Fruit fly (Drosophila melanogaster): ENCODE data around the gene CG15478.
A peak's percentile ranks its signal among the peaks of the same experiment; 100 is the strongest.

Gene CG15478

DNA sequence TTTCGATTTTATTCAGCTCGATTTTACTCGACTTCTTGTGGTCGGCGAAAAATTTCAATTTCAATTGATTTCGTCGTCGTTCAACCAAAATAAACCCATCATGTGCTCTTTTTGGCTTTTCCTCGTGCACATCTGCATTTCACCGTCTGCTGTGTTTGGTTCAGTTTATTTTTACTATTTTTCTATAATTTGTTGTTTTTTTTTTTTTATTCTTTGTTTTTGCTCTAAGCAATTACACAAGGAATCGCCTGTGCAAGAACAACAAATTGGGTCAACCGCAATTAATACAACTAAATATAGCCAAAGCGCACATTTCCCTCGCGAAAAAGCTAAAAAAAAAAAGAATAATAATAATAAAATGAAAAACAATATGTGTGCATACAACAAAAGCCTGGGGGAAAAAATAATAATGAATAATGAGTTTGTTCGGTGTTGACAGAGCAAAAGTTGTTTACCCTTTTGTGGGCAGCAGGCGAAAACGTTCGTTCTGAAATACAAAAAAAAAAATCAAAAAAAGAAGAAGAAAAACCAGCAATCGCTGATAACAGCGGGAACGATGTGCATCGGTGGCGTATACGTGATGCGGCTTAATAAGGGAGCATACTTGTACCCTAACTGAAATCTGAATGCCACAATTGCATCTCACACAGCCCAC is 18.0 kb downstream of the CG15478 start:
- TF ChIP-seq CG17359 (tag; optimal IDR thresholded peaks at IDR 0.05) (no peak), nom (GFP tag; optimal IDR thresholded peaks at IDR 0.05) (peak; percentile 50)

DNA sequence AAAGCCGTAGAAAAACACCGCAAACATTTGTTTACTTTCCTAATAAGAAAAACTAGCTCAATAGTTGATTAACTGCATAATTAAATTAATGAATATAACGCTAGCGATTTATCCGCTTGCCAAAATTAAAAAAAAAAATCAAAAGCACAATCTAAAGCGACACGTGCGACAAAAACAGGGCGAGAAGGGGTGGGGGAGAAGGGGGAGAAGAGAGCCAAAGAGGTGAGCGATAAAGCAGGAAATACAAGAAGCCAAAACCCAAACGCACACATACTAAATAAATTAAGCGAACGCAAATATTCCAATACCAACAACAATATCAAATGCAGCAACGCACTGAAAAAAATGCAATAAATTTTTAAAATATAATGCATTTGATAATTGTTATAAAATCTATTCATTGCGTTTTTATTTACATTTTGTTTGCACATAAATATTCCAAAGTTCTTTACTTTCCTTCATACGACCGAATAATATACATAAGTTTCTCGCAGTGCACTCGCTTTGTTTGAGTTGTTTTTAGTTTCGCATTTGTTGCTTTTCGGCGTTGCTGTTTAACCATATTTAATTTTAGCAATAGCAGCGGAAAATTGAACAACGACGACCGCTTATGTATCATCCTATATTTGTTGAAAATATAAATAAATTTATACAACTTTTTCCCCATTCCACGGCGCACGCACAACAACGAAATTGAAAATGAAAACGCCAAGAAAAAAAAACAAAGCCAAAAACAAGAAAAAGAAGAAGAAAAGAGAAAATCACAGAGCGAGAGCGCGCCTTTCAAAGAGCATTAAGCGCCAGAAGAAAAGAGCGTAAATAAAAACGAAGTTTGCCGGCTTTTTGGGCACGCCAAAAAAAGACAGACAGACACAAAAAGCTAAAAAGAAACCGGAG is 19.5 kb downstream of the CG15478 start:
- TF ChIP-seq CG17385 (GFP tag; optimal IDR thresholded peaks at IDR 0.05) (peak; percentile 95), ken (GFP tag; IDR thresholded peaks at IDR 0.05) (peak; percentile 95), wdn (GFP tag; IDR thresholded peaks at IDR 0.05) (peak; percentile 90), gsb-n (tag; optimal IDR thresholded peaks at IDR 0.05) (peak; percentile 91), chn (GFP tag; optimal IDR thresholded peaks at IDR 0.05) (peak; percentile 81), trem (tag; optimal IDR thresholded peaks at IDR 0.05) (peak; percentile 89), Myb (GFP tag; optimal IDR thresholded peaks at IDR 0.05) (peak; percentile 68), CG7928 (GFP tag; optimal IDR thresholded peaks at IDR 0.05) (peak; percentile 76), gem (tag; optimal IDR thresholded peaks at IDR 0.05) (peak; percentile 98), D (optimal IDR thresholded peaks at IDR 0.05) (no peak), D (GFP tag; optimal IDR thresholded peaks at IDR 0.05) (peak; percentile 91), CG10979 (tag; optimal IDR thresholded peaks at IDR 0.05) (peak; percentile 93), dimm (GFP tag; IDR thresholded peaks at IDR 0.05) (peak; percentile 88), hkb (optimal IDR thresholded peaks at IDR 0.05) (no peak), hkb (GFP tag; IDR thresholded peaks at IDR 0.05) (peak; percentile 97), CG18764 (GFP tag; optimal IDR thresholded peaks at IDR 0.05) (peak; percentile 85), tup (GFP tag; optimal IDR thresholded peaks at IDR 0.05) (peak; percentile 71), CG17912 (GFP tag; optimal IDR thresholded peaks at IDR 0.05) (no peak), CG3163 (GFP tag; optimal IDR thresholded peaks at IDR 0.05) (peak; percentile 89), Bteb2 (GFP tag; optimal IDR thresholded peaks at IDR 0.05) (peak; percentile 92), Awh (GFP tag; IDR thresholded peaks at IDR 0.05) (peak; percentile 95), caup (GFP tag; optimal IDR thresholded peaks at IDR 0.05; ENCODE audit: severe bottlenecking) (peak; percentile 95), pb (GFP tag; optimal IDR thresholded peaks at IDR 0.05) (peak; percentile 78), Bgb (GFP tag; IDR thresholded peaks at IDR 0.05; ENCODE audit: partially characterized antibody) (no peak), Mad (GFP tag; optimal IDR thresholded peaks at IDR 0.05) (peak; percentile 93), CG10147 (GFP tag; optimal IDR thresholded peaks at IDR 0.05) (peak; percentile 96), pros (GFP tag; optimal IDR thresholded peaks at IDR 0.05) (peak; percentile 28), CG9727 (GFP tag; optimal IDR thresholded peaks at IDR 0.05) (peak; percentile 96), Jarid2 (GFP tag; optimal IDR thresholded peaks at IDR 0.05) (peak; percentile 77), Dref (GFP tag; IDR thresholded peaks at IDR 0.05) (no peak), vnd (GFP tag; IDR thresholded peaks at IDR 0.05; ENCODE audit: partially characterized antibody) (no peak), CG4360 (GFP tag; IDR thresholded peaks at IDR 0.05) (peak; percentile 68), CG10209 (GFP tag; optimal IDR thresholded peaks at IDR 0.05) (peak; percentile 95), CG2712 (tag; optimal IDR thresholded peaks at IDR 0.05) (peak; percentile 96), CG9817 (tag; optimal IDR thresholded peaks at IDR 0.05) (peak; percentile 95), CG43689 (GFP tag; IDR thresholded peaks at IDR 0.05) (peak; percentile 93), CG1602 (GFP tag; optimal IDR thresholded peaks at IDR 0.05) (peak; percentile 92), corto (GFP tag; optimal IDR thresholded peaks at IDR 0.05) (peak; percentile 84), HHEX (GFP tag; optimal IDR thresholded peaks at IDR 0.05) (peak; percentile 95), nerfin-1 (tag; optimal IDR thresholded peaks at IDR 0.05) (peak; percentile 91), Hr51 (GFP tag; optimal IDR thresholded peaks at IDR 0.05) (peak; percentile 88 to 98), CG34224 (GFP tag; IDR thresholded peaks at IDR 0.05; ENCODE audit: partially characterized antibody) (no peak), Ada2b (GFP tag; IDR thresholded peaks at IDR 0.05) (peak; percentile 96)

Data from whole organism, embryonic.